Worm (Caenorhabditis elegans) whole organism, midembryonic: ENCODE measurements around the gene nca-2.

Source experiments
- T22C8.4 ChIP-seq: fragments of 200-800 bp; sonication (Bioruptor generic); IDR thresholded peaks from 2 replicates; pipeline ENCODE4 v1.3.6; 2022; ENCODE audit warnings: missing genetic modification characterization, missing compliant biosample characterization
- cog-1 ChIP-seq: sonication (generic microtip); optimal IDR thresholded peaks from 2 replicates; lab custom pipeline; 2016; ENCODE audit warnings: missing genetic modification characterization, missing compliant biosample characterization
- flt-1 ChIP-seq: fragments of 200-800 bp; sonication (Bioruptor generic); IDR thresholded peaks from 2 replicates; pipeline ENCODE4 v1.3.6; 2022; ENCODE audit warnings: missing genetic modification characterization, missing compliant biosample characterization
- klf-2 ChIP-seq: fragments of 200-800 bp; sonication (Bioruptor generic); conservative IDR thresholded peaks from 2 replicates; pipeline ENCODE4 v1.3.6; 2022; ENCODE audit warnings: missing genetic modification reagents, missing genetic modification characterization, missing compliant biosample characterization
- ref-1 ChIP-seq: fragments of 200-800 bp; sonication (Bioruptor generic); conservative IDR thresholded peaks from 2 replicates; pipeline ENCODE4 v1.3.6; 2022; ENCODE audit warnings: missing genetic modification reagents, missing genetic modification characterization, missing compliant biosample characterization
- tab-1 ChIP-seq: fragments of 200-800 bp; sonication (Bioruptor generic); IDR thresholded peaks from 2 replicates; pipeline ENCODE4 v1.3.6; 2022; ENCODE audit warnings: missing genetic modification characterization, missing compliant biosample characterization
- ztf-23 ChIP-seq: fragments of 200-800 bp; sonication (Bioruptor generic); IDR thresholded peaks from 2 replicates; pipeline ENCODE4 v1.3.6; 2022; ENCODE audit warnings: missing genetic modification reagents, missing genetic modification characterization, missing compliant biosample characterization
- ztf-29 ChIP-seq: fragments of 200-800 bp; sonication (Bioruptor generic); IDR thresholded peaks from 2 replicates; pipeline ENCODE4 v1.3.6; 2022; ENCODE audit warnings: missing genetic modification reagents, missing genetic modification characterization, missing compliant biosample characterization

- TF ChIP-seq ztf-23 (GFP tag; lab: Robert Waterston, UW) (no peak), klf-2 (GFP tag; lab: Robert Waterston, UW) (no peak), T22C8.4 (GFP tag; lab: Robert Waterston, UW) (no peak), ref-1 (GFP tag; lab: Robert Waterston, UW) (no peak), tab-1 (GFP tag; lab: Robert Waterston, UW) (no peak), cog-1 (tag; lab: Kevin White, UChicago) (no peak), flt-1 (no peak), ztf-29 (GFP tag; lab: Robert Waterston, UW) (no peak)
Measured at ce11 chrIII:5026366-5026765, 61.0 kb downstream of the nca-2 start.
